Fruit fly (Drosophila melanogaster) whole organism, embryonic: ENCODE results near the gene CG31141.
A peak's percentile ranks its signal among the peaks of the same experiment; 100 is the strongest.

Experiments used
- Adf1 ChIP-seq: fragments of 200-800 bp; sonication (Bioruptor generic); IDR thresholded peaks from 2 replicates; pipeline ENCODE4 v1.3.6; 2022; ENCODE audit warnings: missing biosample characterization, missing genetic modification characterization
- Antp ChIP-seq: fragments of 200-800 bp; sonication (Bioruptor generic); optimal IDR thresholded peaks from 3 replicates; lab custom pipeline; 2016; ENCODE audit warnings: missing biosample characterization, missing genetic modification characterization
- Bteb2 ChIP-seq: fragments of 200-800 bp; sonication (Bioruptor generic); optimal IDR thresholded peaks from 2 replicates; lab custom pipeline; 2016; ENCODE audit warnings: missing biosample characterization, missing genetic modification characterization
- CG10654 ChIP-seq: fragments of 200-800 bp; sonication (Bioruptor generic); optimal IDR thresholded peaks from 2 replicates; lab custom pipeline; 2016; ENCODE audit warnings: missing biosample characterization, missing genetic modification characterization
- CG11247 ChIP-seq: fragments of 200-800 bp; sonication (Bioruptor generic); IDR thresholded peaks from 2 replicates; pipeline ENCODE4 v1.3.6; 2022; ENCODE audit warnings: missing biosample characterization, missing genetic modification characterization
- CG12659 ChIP-seq: fragments of 200-800 bp; sonication (Bioruptor generic); optimal IDR thresholded peaks from 3 replicates; lab custom pipeline; 2017; ENCODE audit warnings: mild to moderate bottlenecking, missing biosample characterization, missing genetic modification reagents, missing genetic modification characterization
- CG13894 ChIP-seq: fragments of 200-800 bp; sonication (Bioruptor generic); optimal IDR thresholded peaks from 3 replicates; lab custom pipeline; 2018; ENCODE audit warnings: missing biosample characterization, mild to moderate bottlenecking, missing genetic modification characterization, moderate library complexity
- CG14441 ChIP-seq: fragments of 200-800 bp; sonication (Bioruptor generic); IDR thresholded peaks from 2 replicates; pipeline ENCODE4 v1.3.6; 2022; ENCODE audit warnings: missing biosample characterization, missing genetic modification characterization
- CG1647 ChIP-seq: fragments of 200-800 bp; sonication (Bioruptor generic); optimal IDR thresholded peaks from 3 replicates; lab custom pipeline; 2016; ENCODE audit warnings: missing biosample characterization, missing genetic modification characterization
- CG17912 ChIP-seq: fragments of 200-800 bp; sonication (Bioruptor generic); optimal IDR thresholded peaks from 2 replicates; lab custom pipeline; 2018; ENCODE audit warnings: missing biosample characterization, mild to moderate bottlenecking, missing genetic modification characterization
- CG2116 ChIP-seq: fragments of 200-800 bp; sonication (Bioruptor generic); optimal IDR thresholded peaks from 3 replicates; lab custom pipeline; 2018; ENCODE audit warnings: missing biosample characterization, mild to moderate bottlenecking, missing genetic modification characterization
- CG2889 ChIP-seq: fragments of 200-800 bp; sonication (Bioruptor generic); IDR thresholded peaks from 3 replicates; pipeline ENCODE4 v1.3.6; 2022; ENCODE audit warnings: missing biosample characterization, missing genetic modification characterization
- CG31441 ChIP-seq: fragments of 200-800 bp; sonication (Bioruptor generic); IDR thresholded peaks from 2 replicates; pipeline ENCODE4 v1.3.6; 2022; ENCODE audit warnings: missing biosample characterization, missing genetic modification characterization
- CG3163 ChIP-seq: fragments of 200-800 bp; sonication (Bioruptor generic); optimal IDR thresholded peaks from 3 replicates; lab custom pipeline; 2016; ENCODE audit warnings: missing biosample characterization, missing genetic modification characterization
- CG33557 ChIP-seq: fragments of 200-800 bp; sonication (Bioruptor generic); optimal IDR thresholded peaks from 2 replicates; lab custom pipeline; 2019; ENCODE audit warnings: missing biosample characterization, mild to moderate bottlenecking, missing genetic modification characterization, moderate library complexity
- CG4404 ChIP-seq: fragments of 200-800 bp; sonication (Bioruptor generic); IDR thresholded peaks from 2 replicates; pipeline ENCODE4 v1.3.6; 2022; ENCODE audit warnings: missing biosample characterization, missing genetic modification characterization
- CG4424 ChIP-seq: fragments of 200-800 bp; sonication (Bioruptor generic); optimal IDR thresholded peaks from 3 replicates; lab custom pipeline; 2016; ENCODE audit warnings: missing biosample characterization, missing genetic modification characterization
- CG6254 ChIP-seq: fragments of 200-800 bp; sonication (Bioruptor generic); optimal IDR thresholded peaks from 3 replicates; lab custom pipeline; 2017; ENCODE audit warnings: mild to moderate bottlenecking, missing biosample characterization, missing genetic modification reagents, missing genetic modification characterization
- CG7786 ChIP-seq: fragments of 200-800 bp; sonication (Bioruptor generic); optimal IDR thresholded peaks from 2 replicates; lab custom pipeline; 2016; ENCODE audit warnings: missing biosample characterization, missing genetic modification characterization
- CG7963 ChIP-seq: fragments of 200-800 bp; sonication (Bioruptor generic); IDR thresholded peaks from 3 replicates; pipeline ENCODE4 v1.3.6; 2022; ENCODE audit warnings: missing biosample characterization, missing genetic modification characterization; ENCODE audit not compliant: partially characterized antibody
- CG8944 ChIP-seq: fragments of 200-800 bp; sonication (Bioruptor generic); optimal IDR thresholded peaks from 3 replicates; lab custom pipeline; 2016; ENCODE audit warnings: missing biosample characterization, missing genetic modification characterization
- CG9727 ChIP-seq: fragments of 200-800 bp; sonication (Bioruptor generic); optimal IDR thresholded peaks from 3 replicates; lab custom pipeline; 2017; ENCODE audit warnings: missing biosample characterization, mild to moderate bottlenecking, missing genetic modification characterization
- Ets97D ChIP-seq: fragments of 200-800 bp; sonication (Bioruptor generic); optimal IDR thresholded peaks from 3 replicates; lab custom pipeline; 2016; ENCODE audit warnings: missing biosample characterization, missing genetic modification characterization
- Hey ChIP-seq: fragments of 200-800 bp; sonication (Bioruptor generic); optimal IDR thresholded peaks from 3 replicates; lab custom pipeline; 2018; ENCODE audit warnings: missing biosample characterization, mild to moderate bottlenecking, missing genetic modification characterization
- HmgZ ChIP-seq: fragments of 200-800 bp; sonication (Bioruptor generic); optimal IDR thresholded peaks from 2 replicates; lab custom pipeline; 2018; ENCODE audit warnings: missing biosample characterization, mild to moderate bottlenecking, missing genetic modification characterization
- Hmr ChIP-seq: fragments of 200-800 bp; sonication (Bioruptor generic); optimal IDR thresholded peaks from 3 replicates; lab custom pipeline; 2017; ENCODE audit warnings: mild to moderate bottlenecking, missing biosample characterization, missing genetic modification reagents, missing genetic modification characterization
- Hr51 ChIP-seq, 2 experiments: fragments of 200-800 bp; sonication (Bioruptor generic); optimal IDR thresholded peaks; 2 replicates in 1 of 2; 3 replicates in 1 of 2; lab custom pipeline; 2016 to 2018; ENCODE audit warnings: missing biosample characterization in 2 of 2, missing genetic modification characterization in 2 of 2, mild to moderate bottlenecking in 1 of 2, moderate library complexity in 1 of 2
- Meics ChIP-seq: fragments of 200-800 bp; sonication (Bioruptor generic); optimal IDR thresholded peaks from 2 replicates; lab custom pipeline; 2017; ENCODE audit warnings: missing biosample characterization, mild to moderate bottlenecking, missing genetic modification characterization
- Nf-YA ChIP-seq: fragments of 200-800 bp; sonication (Bioruptor generic); IDR thresholded peaks from 2 replicates; pipeline ENCODE4 v1.3.6; 2022; ENCODE audit warnings: missing biosample characterization, missing genetic modification characterization
- Stat92E ChIP-seq, 3 experiments: fragments of >200 bp in 2 of 3; fragments of 200-800 bp in 1 of 3; sonication (Bioruptor generic) in 1 of 3; optimal IDR thresholded peaks; 2 replicates each; lab custom pipeline; 2017 to 2019; ENCODE audit warnings: missing biosample characterization in 3 of 3, missing genetic modification characterization in 3 of 3, mild to moderate bottlenecking in 1 of 3, moderate library complexity in 1 of 3
- Usf ChIP-seq: fragments of 200-800 bp; sonication (Bioruptor generic); optimal IDR thresholded peaks from 2 replicates; lab custom pipeline; 2017; ENCODE audit warnings: missing genotype, missing biosample characterization, missing genetic modification characterization
- Xrp1 ChIP-seq: fragments of 200-800 bp; sonication (Bioruptor generic); IDR thresholded peaks from 2 replicates; pipeline ENCODE4 v1.3.6; 2022; ENCODE audit warnings: missing biosample characterization, missing genetic modification characterization
- aop ChIP-seq: fragments of 200-800 bp; sonication (Bioruptor generic); IDR thresholded peaks from 2 replicates; pipeline ENCODE4 v1.3.6; 2022; ENCODE audit warnings: missing biosample characterization, missing genetic modification characterization
- bbx ChIP-seq: fragments of 200-800 bp; sonication (Bioruptor generic); IDR thresholded peaks from 2 replicates; pipeline ENCODE4 v1.3.6; 2022; ENCODE audit warnings: missing biosample characterization, missing genetic modification characterization; ENCODE audit not compliant: partially characterized antibody
- bsh ChIP-seq, 2 experiments: fragments of 200-800 bp; sonication (Bioruptor generic); optimal IDR thresholded peaks; 2 replicates each; lab custom pipeline; 2017 to 2018; ENCODE audit warnings: mild to moderate bottlenecking in 2 of 2, missing biosample characterization in 2 of 2, missing genetic modification characterization in 2 of 2, moderate library complexity in 1 of 2
- dati ChIP-seq: fragments of 200-800 bp; sonication (Bioruptor generic); IDR thresholded peaks from 2 replicates; pipeline ENCODE4 v1.3.6; 2022; ENCODE audit warnings: missing biosample characterization, missing genetic modification characterization
- dmrt11E ChIP-seq: fragments of 200-800 bp; sonication (Bioruptor generic); optimal IDR thresholded peaks from 3 replicates; lab custom pipeline; 2018; ENCODE audit warnings: missing biosample characterization, mild to moderate bottlenecking, missing genetic modification characterization, moderate library complexity
- ems ChIP-seq: fragments of 200-800 bp; sonication (Bioruptor generic); optimal IDR thresholded peaks from 3 replicates; lab custom pipeline; 2016; ENCODE audit warnings: missing biosample characterization, missing genetic modification characterization
- fd64A ChIP-seq: fragments of 200-800 bp; sonication (Bioruptor generic); optimal IDR thresholded peaks from 3 replicates; lab custom pipeline; 2018; ENCODE audit warnings: missing biosample characterization, mild to moderate bottlenecking, missing genetic modification characterization
- fd96Cb ChIP-seq: fragments of 200-800 bp; sonication (Bioruptor generic); optimal IDR thresholded peaks from 2 replicates; lab custom pipeline; 2018; ENCODE audit warnings: missing biosample characterization, mild to moderate bottlenecking, missing genetic modification characterization, moderate library complexity
- grau ChIP-seq: fragments of 200-800 bp; optimal IDR thresholded peaks from 3 replicates; lab custom pipeline; 2019; ENCODE audit warnings: missing biosample characterization, mild to moderate bottlenecking, missing genetic modification characterization, moderate library complexity
- hkb ChIP-seq, 2 experiments: fragments of 200-800 bp in 1 of 2; fragments of >200 bp in 1 of 2; sonication (Bioruptor generic) in 1 of 2; IDR thresholded peaks in 1 of 2; optimal IDR thresholded peaks in 1 of 2; 2 replicates each; pipeline versions ENCODE4 v1.3.6 to Lab custom; 2017 to 2022; ENCODE audit warnings: missing biosample characterization in 1 of 2, missing genetic modification characterization in 1 of 2
- klu ChIP-seq: fragments of 200-800 bp; sonication (Bioruptor generic); IDR thresholded peaks from 2 replicates; pipeline ENCODE4 v1.3.6; 2022; ENCODE audit warnings: missing biosample characterization, missing genetic modification characterization
- nau ChIP-seq: fragments of 200-800 bp; sonication (Bioruptor generic); optimal IDR thresholded peaks from 3 replicates; lab custom pipeline; 2017; ENCODE audit warnings: missing biosample characterization, mild to moderate bottlenecking, missing genetic modification characterization, missing genetic modification reagents
- nerfin-2 ChIP-seq: fragments of 200-800 bp; sonication (Bioruptor generic); IDR thresholded peaks from 2 replicates; pipeline ENCODE4 v1.3.6; 2022; ENCODE audit warnings: missing biosample characterization, missing genetic modification characterization; ENCODE audit not compliant: partially characterized antibody
- p53 ChIP-seq: fragments of 200-800 bp; sonication (Bioruptor generic); optimal IDR thresholded peaks from 2 replicates; lab custom pipeline; 2016; ENCODE audit warnings: missing biosample characterization, missing genetic modification characterization
- sd ChIP-seq: fragments of 200-800 bp; sonication (Bioruptor generic); optimal IDR thresholded peaks from 3 replicates; lab custom pipeline; 2018; ENCODE audit warnings: missing biosample characterization, mild to moderate bottlenecking, missing genetic modification characterization, moderate library complexity
- twi ChIP-seq: fragments of 200-800 bp; optimal IDR thresholded peaks from 2 replicates; lab custom pipeline; 2019; ENCODE audit warnings: missing biosample characterization, mild to moderate bottlenecking, missing genetic modification characterization, moderate library complexity
- vnd ChIP-seq: fragments of 200-800 bp; sonication (Bioruptor generic); IDR thresholded peaks from 3 replicates; pipeline ENCODE4 v1.3.6; 2022; ENCODE audit warnings: missing biosample characterization, missing genetic modification characterization; ENCODE audit not compliant: partially characterized antibody
- wor ChIP-seq: fragments of 200-800 bp; sonication (Bioruptor generic); IDR thresholded peaks from 2 replicates; pipeline ENCODE4 v1.3.6; 2022; ENCODE audit warnings: missing biosample characterization, missing genetic modification characterization

The CG31141 gene

DNA sequence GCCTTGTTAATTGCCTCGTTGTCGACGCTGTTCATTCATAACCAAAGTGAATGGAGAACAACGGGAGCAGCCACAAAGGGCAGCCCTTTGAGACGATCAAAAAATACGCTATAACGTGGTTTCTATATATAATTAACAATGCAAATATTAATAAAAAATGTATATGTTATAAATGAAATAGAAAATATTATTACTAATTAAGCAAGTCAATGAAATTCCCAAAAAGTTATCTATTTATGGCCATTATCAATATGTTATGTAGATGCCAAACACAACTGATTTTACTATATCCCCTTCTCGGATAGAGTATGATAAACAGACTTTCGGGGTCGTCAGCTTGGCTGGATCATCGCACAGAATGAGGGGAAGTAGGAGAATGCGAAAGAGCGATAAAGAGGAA lies 46.3 kb downstream of the CG31141 start (continued):
- no peak for TF ChIP-seq CG10654 (GFP tag; lab: Kevin White, UChicago)
- no peak for TF ChIP-seq Adf1 (GFP tag; lab: Robert Waterston, UW)
- TF ChIP-seq Bteb2 (GFP tag; lab: Kevin White, UChicago): no peak
- peak; percentile 72 for TF ChIP-seq CG14441 (GFP tag; lab: Robert Waterston, UW)
- TF ChIP-seq hkb (optimal IDR thresholded peaks at IDR 0.05; lab: Kevin White, UChicago): no peak
- TF ChIP-seq hkb (GFP tag; IDR thresholded peaks at IDR 0.05; lab: Robert Waterston, UW): peak; percentile 64; the same call in 1 of the 2 replicates
- TF ChIP-seq CG9727 (GFP tag; lab: Kevin White, UChicago): peak; percentile 7
- peak; percentile 36 for TF ChIP-seq sd (tag; lab: Kevin White, UChicago)
- TF ChIP-seq ems: no peak
- TF ChIP-seq CG2116 (GFP tag; lab: Kevin White, UChicago): no peak
- no peak for TF ChIP-seq CG7963 (GFP tag; lab: Robert Waterston, UW)
- no peak for TF ChIP-seq CG1647 (GFP tag; lab: Kevin White, UChicago)
- no peak for TF ChIP-seq Ets97D
- TF ChIP-seq Hey (tag; lab: Kevin White, UChicago): no peak
- TF ChIP-seq p53 (GFP tag; lab: Kevin White, UChicago): no peak
- no peak for TF ChIP-seq Antp
- TF ChIP-seq CG6254 (GFP tag; lab: Kevin White, UChicago): no peak
- TF ChIP-seq Nf-YA: peak; percentile 58
- peak; percentile 53 for TF ChIP-seq CG12659 (GFP tag; lab: Kevin White, UChicago)
- peak; percentile 28 for TF ChIP-seq CG4424
- no peak for TF ChIP-seq Usf (GFP tag; lab: Kevin White, UChicago)
- TF ChIP-seq Xrp1 (GFP tag; lab: Robert Waterston, UW): no peak; the same call in 1 of the 2 replicates
- no peak for TF ChIP-seq CG3163 (GFP tag; lab: Kevin White, UChicago)
- TF ChIP-seq bbx (GFP tag; lab: Robert Waterston, UW): no peak
- TF ChIP-seq CG13894: no peak
- peak; percentile 33 for TF ChIP-seq fd96Cb (tag; lab: Kevin White, UChicago)
- TF ChIP-seq Meics (GFP tag; lab: Kevin White, UChicago): peak; percentile 41
- TF ChIP-seq Stat92E (GFP tag; optimal IDR thresholded peaks at IDR 0.05; lab: Kevin White, UChicago): no peak
- no peak for TF ChIP-seq CG17912 (GFP tag; lab: Kevin White, UChicago)
- no peak for TF ChIP-seq CG11247
- peak; percentile 49; the same call in 1 of the 2 replicates for TF ChIP-seq klu
- no peak for TF ChIP-seq CG4404 (GFP tag; lab: Robert Waterston, UW)
- peak; percentile 61 for TF ChIP-seq CG31441 (GFP tag; lab: Robert Waterston, UW)
- TF ChIP-seq CG8944 (GFP tag; lab: Kevin White, UChicago): no peak
- TF ChIP-seq nau: no peak
- no peak for TF ChIP-seq HmgZ (tag; lab: Kevin White, UChicago)
- TF ChIP-seq CG7786: no peak
- TF ChIP-seq CG2889 (GFP tag; lab: Robert Waterston, UW): 0 out of 3 replicates have a peak, but pooled peaks have one; percentile 51
- TF ChIP-seq fd64A (GFP tag; lab: Kevin White, UChicago): no peak
- TF ChIP-seq wor (GFP tag; lab: Robert Waterston, UW): peak; percentile 26; the same call in 1 of the 2 replicates
- TF ChIP-seq nerfin-2 (GFP tag; lab: Robert Waterston, UW): no peak
- peak; percentile 62 for TF ChIP-seq Hmr
- no peak for TF ChIP-seq CG33557 (GFP tag; lab: Kevin White, UChicago)
- peak; percentile 68 for TF ChIP-seq grau
- peak in 1 of 2 experiments; percentile 53 for TF ChIP-seq bsh (GFP tag; optimal IDR thresholded peaks at IDR 0.05; lab: Kevin White, UChicago)
- TF ChIP-seq vnd (GFP tag; lab: Robert Waterston, UW): no peak
- no peak for TF ChIP-seq aop (GFP tag; lab: Robert Waterston, UW)
- 0 out of 2 replicates have a peak, but pooled peaks have one; percentile 19 for TF ChIP-seq dati (GFP tag; lab: Robert Waterston, UW)
- TF ChIP-seq Hr51 (GFP tag; optimal IDR thresholded peaks at IDR 0.05; lab: Kevin White, UChicago): peak in 1 of 2 experiments; percentile 71
- TF ChIP-seq dmrt11E (tag; lab: Kevin White, UChicago): no peak
- TF ChIP-seq twi (tag; lab: Kevin White, UChicago): no peak
